Worm (Caenorhabditis elegans): ENCODE results near the gene srlf-7.

Gene srlf-7

ce11 chrIV:7236248-7236772 lies 47.2 kb downstream of the srlf-7 start:
- no peak for TF ChIP-seq snpc-1.2 (GFP tag; IDR thresholded peaks at IDR 0.05)
- TF ChIP-seq spr-1 (tag; optimal IDR thresholded peaks at IDR 0.05), result no peak
- no peak for TF ChIP-seq daf-16 (GFP tag; optimal IDR thresholded peaks at IDR 0.05)
- no peak for TF ChIP-seq daf-16 (tag; optimal IDR thresholded peaks at IDR 0.05)
- peak; percentile 20 for TF ChIP-seq hlh-11 (tag; optimal IDR thresholded peaks at IDR 0.05)
- TF ChIP-seq nhr-48 (tag; optimal IDR thresholded peaks at IDR 0.05), result peak; percentile 31
- peak; percentile 52 for TF ChIP-seq mxl-3 (GFP tag; optimal IDR thresholded peaks at IDR 0.05)
- TF ChIP-seq nhr-111 (GFP tag; optimal IDR thresholded peaks at IDR 0.05), result no peak
- peak in 1 of 2 experiments; percentile 26 for TF ChIP-seq lsy-2 (tag; optimal IDR thresholded peaks at IDR 0.05)
- TF ChIP-seq T26A8.4 (GFP tag; IDR thresholded peaks at IDR 0.05), result no peak
- no peak for TF ChIP-seq ceh-44 (GFP tag; IDR thresholded peaks at IDR 0.05)
- TF ChIP-seq php-3 (GFP tag; IDR thresholded peaks at IDR 0.05), result 0 out of 2 replicates have a peak, but pooled peaks have one; percentile 7
- TF ChIP-seq unc-62 (GFP tag; optimal IDR thresholded peaks at IDR 0.05 in 1 of 2), result peak in 1 of 2 experiments; percentile 17
- no peak for TF ChIP-seq unc-62 (tag; optimal IDR thresholded peaks at IDR 0.05)

DNA sequence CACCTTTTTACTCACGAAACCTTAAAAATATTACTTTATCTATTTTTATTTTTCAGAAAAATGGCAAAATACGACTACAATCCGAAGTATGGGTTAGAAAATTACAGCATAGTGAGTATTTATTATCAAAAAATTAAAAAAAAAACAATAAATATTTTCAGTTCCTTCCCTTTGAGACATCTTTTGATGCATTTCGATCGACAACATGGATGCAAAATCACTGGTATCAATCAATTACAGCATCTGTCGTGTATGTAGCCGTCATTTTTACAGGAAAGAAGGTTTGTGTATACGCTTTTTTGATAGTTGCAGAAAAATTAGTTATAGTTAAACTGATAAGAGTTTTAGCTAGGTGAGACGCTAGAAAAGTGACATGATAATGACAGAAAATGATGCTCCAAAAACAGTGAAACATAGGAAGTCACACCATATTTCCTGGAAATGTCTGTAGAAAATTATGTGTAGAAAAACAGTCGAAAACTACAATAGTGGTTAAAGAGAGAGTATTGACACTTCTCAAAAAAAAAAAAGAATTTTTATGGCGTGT lies 48.7 kb downstream of the srlf-7 start, which contains the start of gene elo-3:
Gene elo-3 (plus strand): TSS at position 51 of the 547 bp plus-strand sequence.
- TF ChIP-seq fos-1 (tag; optimal IDR thresholded peaks at IDR 0.05) (no peak), Y105C5A.15 (GFP tag; IDR thresholded peaks at IDR 0.05) (no peak), unc-62 (GFP tag; optimal IDR thresholded peaks at IDR 0.05 in 1 of 2) (peak in 1 of 2 experiments; percentile 68), unc-62 (tag; optimal IDR thresholded peaks at IDR 0.05) (no peak), hlh-11 (tag; optimal IDR thresholded peaks at IDR 0.05) (peak; percentile 15), dmd-6 (GFP tag; IDR thresholded peaks at IDR 0.05) (peak; percentile 92), daf-8 (GFP tag; IDR thresholded peaks at IDR 0.05) (no peak), nhr-102 (tag; optimal IDR thresholded peaks at IDR 0.05) (peak; percentile 41), lin-1 (GFP tag; IDR thresholded peaks at IDR 0.05) (peak; percentile 65; the same call in 1 of the 2 replicates), nhr-28 (tag; optimal IDR thresholded peaks at IDR 0.05) (peak; percentile 67), lin-15B (tag; optimal IDR thresholded peaks at IDR 0.05) (no peak), aha-1 (tag) (peak; percentile 26), pqm-1 (tag; optimal IDR thresholded peaks at IDR 0.05) (peak; percentile 75), php-3 (GFP tag; IDR thresholded peaks at IDR 0.05) (peak; percentile 47; the same call in 1 of the 2 replicates), daf-16 (GFP tag; optimal IDR thresholded peaks at IDR 0.05) (no peak), daf-16 (tag; optimal IDR thresholded peaks at IDR 0.05) (peak; percentile 51), nhr-10 (tag; optimal IDR thresholded peaks at IDR 0.05) (no peak), tra-1 (GFP tag; IDR thresholded peaks at IDR 0.05) (peak; percentile 77; the same call in 1 of the 2 replicates)
